Worm (Caenorhabditis elegans): Measurements from ENCODE around the gene T27E4.5.

- TF ChIP-seq efl-1 (optimal IDR thresholded peaks at IDR 0.05) (no peak), efl-1 (GFP tag; optimal IDR thresholded peaks at IDR 0.05 in 1 of 2) (no peak), lin-15B (tag; optimal IDR thresholded peaks at IDR 0.05) (no peak), C16A3.4 (tag; optimal IDR thresholded peaks at IDR 0.05) (no peak), nhr-11 (tag; optimal IDR thresholded peaks at IDR 0.05) (no peak), unc-86 (tag; optimal IDR thresholded peaks at IDR 0.05) (no peak), lin-39 (tag; optimal IDR thresholded peaks at IDR 0.05) (no peak), mep-1 (tag; optimal IDR thresholded peaks at IDR 0.05) (no peak), mef-2 (tag; optimal IDR thresholded peaks at IDR 0.05) (no peak), skn-1 (tag; optimal IDR thresholded peaks at IDR 0.05) (no peak), ceh-90 (tag; optimal IDR thresholded peaks at IDR 0.05) (no peak), lin-14 (GFP tag; optimal IDR thresholded peaks at IDR 0.05) (no peak), pqm-1 (tag; optimal IDR thresholded peaks at IDR 0.05) (no peak)
Observed at ce11 chrV:9053969-9054368, 15.6 kb downstream of the T27E4.5 start, which contains the start of gene C25E10.8.
